Fruit fly (Drosophila melanogaster) whole organism, embryonic: ENCODE measurements around the gene CG42764.

ENCODE experiments used
- CG10267 ChIP-seq: fragments of 200-800 bp; sonication (Bioruptor generic); optimal IDR thresholded peaks from 2 replicates; lab custom pipeline; 2018; ENCODE audit warnings: missing biosample characterization, mild to moderate bottlenecking, missing genetic modification characterization, moderate library complexity
- CG12659 ChIP-seq: fragments of 200-800 bp; sonication (Bioruptor generic); optimal IDR thresholded peaks from 3 replicates; lab custom pipeline; 2017; ENCODE audit warnings: mild to moderate bottlenecking, missing biosample characterization, missing genetic modification reagents, missing genetic modification characterization
- CG13287 ChIP-seq: fragments of 200-800 bp; sonication (Bioruptor generic); IDR thresholded peaks from 2 replicates; pipeline ENCODE4 v1.3.6; 2022; ENCODE audit warnings: missing biosample characterization, missing genetic modification characterization; ENCODE audit not compliant: partially characterized antibody
- CG13296 ChIP-seq: fragments of 200-800 bp; sonication (Bioruptor generic); optimal IDR thresholded peaks from 3 replicates; lab custom pipeline; 2018; ENCODE audit warnings: missing biosample characterization, mild to moderate bottlenecking, missing genetic modification characterization
- CG18262 ChIP-seq: fragments of 200-800 bp; optimal IDR thresholded peaks from 3 replicates; lab custom pipeline; 2019; ENCODE audit warnings: missing biosample characterization, mild to moderate bottlenecking, missing genetic modification characterization, moderate library complexity
- CG2116 ChIP-seq: fragments of 200-800 bp; sonication (Bioruptor generic); optimal IDR thresholded peaks from 3 replicates; lab custom pipeline; 2018; ENCODE audit warnings: missing biosample characterization, mild to moderate bottlenecking, missing genetic modification characterization
- CG2199 ChIP-seq: fragments of 200-800 bp; sonication (Bioruptor generic); IDR thresholded peaks from 3 replicates; pipeline ENCODE4 v1.3.6; 2022; ENCODE audit warnings: missing biosample characterization, missing genetic modification characterization
- CG3163 ChIP-seq: fragments of 200-800 bp; sonication (Bioruptor generic); optimal IDR thresholded peaks from 3 replicates; lab custom pipeline; 2016; ENCODE audit warnings: missing biosample characterization, missing genetic modification characterization
- CG33213 ChIP-seq: fragments of 200-800 bp; sonication (Bioruptor generic); optimal IDR thresholded peaks from 3 replicates; lab custom pipeline; 2016; ENCODE audit warnings: missing biosample characterization, missing genetic modification characterization
- CG3847 ChIP-seq: fragments of 200-800 bp; sonication (Bioruptor generic); IDR thresholded peaks from 2 replicates; pipeline ENCODE4 v1.3.6; 2022; ENCODE audit warnings: missing biosample characterization, missing genetic modification characterization
- CG5180 ChIP-seq: fragments of 200-800 bp; sonication (Bioruptor generic); optimal IDR thresholded peaks from 3 replicates; lab custom pipeline; 2017; ENCODE audit warnings: missing biosample characterization, missing genetic modification characterization, mild to moderate bottlenecking, moderate library complexity, missing genetic modification reagents
- CG6272 ChIP-seq: fragments of 200-800 bp; sonication (Bioruptor generic); IDR thresholded peaks from 2 replicates; pipeline ENCODE4 v1.3.6; 2022; ENCODE audit warnings: missing biosample characterization, missing genetic modification characterization
- CG7839 ChIP-seq: fragments of 200-800 bp; sonication (Bioruptor generic); optimal IDR thresholded peaks from 3 replicates; lab custom pipeline; 2018; ENCODE audit warnings: missing biosample characterization, mild to moderate bottlenecking, missing genetic modification characterization, moderate library complexity
- CG7987 ChIP-seq: fragments of 200-800 bp; sonication (Bioruptor generic); optimal IDR thresholded peaks from 2 replicates; lab custom pipeline; 2018; ENCODE audit warnings: missing biosample characterization, mild to moderate bottlenecking, missing genetic modification characterization, moderate library complexity
- CG8281 ChIP-seq: fragments of 200-800 bp; sonication (Bioruptor generic); optimal IDR thresholded peaks from 2 replicates; lab custom pipeline; 2018; ENCODE audit warnings: missing biosample characterization, mild to moderate bottlenecking, missing genetic modification characterization, moderate library complexity
- CG8290 ChIP-seq, 3 experiments: fragments of 200-800 bp; sonication (Bioruptor generic); optimal IDR thresholded peaks; 2 replicates each; lab custom pipeline; 2016 to 2019; ENCODE audit warnings: missing biosample characterization in 3 of 3, missing genetic modification characterization in 3 of 3, mild to moderate bottlenecking in 2 of 3, moderate library complexity in 1 of 3
- CoRest ChIP-seq: fragments of 200-800 bp; sonication (Bioruptor generic); optimal IDR thresholded peaks from 3 replicates; lab custom pipeline; 2018; ENCODE audit warnings: missing biosample characterization, mild to moderate bottlenecking, missing genetic modification characterization, moderate library complexity
- CrebB ChIP-seq: fragments of 200-800 bp; sonication (Bioruptor generic); optimal IDR thresholded peaks from 3 replicates; lab custom pipeline; 2018; ENCODE audit warnings: missing biosample characterization, mild to moderate bottlenecking, missing genetic modification characterization
- Deaf1 ChIP-seq: fragments of 200-800 bp; optimal IDR thresholded peaks from 3 replicates; lab custom pipeline; 2019; ENCODE audit warnings: missing biosample characterization, mild to moderate bottlenecking, missing genetic modification characterization, moderate library complexity
- Ets97D ChIP-seq: fragments of 200-800 bp; sonication (Bioruptor generic); optimal IDR thresholded peaks from 3 replicates; lab custom pipeline; 2016; ENCODE audit warnings: missing biosample characterization, missing genetic modification characterization
- Fer3 ChIP-seq: fragments of 200-800 bp; sonication (Bioruptor generic); optimal IDR thresholded peaks from 2 replicates; lab custom pipeline; 2018; ENCODE audit warnings: missing biosample characterization, mild to moderate bottlenecking, missing genetic modification characterization, moderate library complexity
- Hmr ChIP-seq: fragments of 200-800 bp; sonication (Bioruptor generic); optimal IDR thresholded peaks from 3 replicates; lab custom pipeline; 2017; ENCODE audit warnings: mild to moderate bottlenecking, missing biosample characterization, missing genetic modification reagents, missing genetic modification characterization
- Lhr ChIP-seq: fragments of 200-800 bp; sonication (Bioruptor generic); optimal IDR thresholded peaks from 3 replicates; lab custom pipeline; 2017; ENCODE audit warnings: mild to moderate bottlenecking, missing biosample characterization, missing genetic modification reagents, missing genetic modification characterization
- MBD-R2 ChIP-seq: fragments of 200-800 bp; sonication (Bioruptor generic); IDR thresholded peaks from 2 replicates; pipeline ENCODE4 v1.3.6; 2022; ENCODE audit warnings: missing biosample characterization, missing genetic modification characterization
- Med ChIP-seq: fragments of 200-800 bp; sonication (Bioruptor generic); peaks from one replicate; lab custom pipeline; 2016; ENCODE audit warnings: missing biosample characterization, missing genetic modification characterization, mild to moderate bottlenecking, inconsistent platforms, moderate library complexity
- Meics ChIP-seq: fragments of 200-800 bp; sonication (Bioruptor generic); optimal IDR thresholded peaks from 2 replicates; lab custom pipeline; 2017; ENCODE audit warnings: missing biosample characterization, mild to moderate bottlenecking, missing genetic modification characterization
- Mes4 ChIP-seq: fragments of 200-800 bp; sonication (Bioruptor generic); optimal IDR thresholded peaks from 2 replicates; lab custom pipeline; 2016; ENCODE audit warnings: missing biosample characterization, missing genetic modification characterization
- Myb ChIP-seq: fragments of 200-800 bp; sonication (Bioruptor generic); optimal IDR thresholded peaks from 2 replicates; lab custom pipeline; 2016; ENCODE audit warnings: missing biosample characterization, missing genetic modification characterization
- NFAT ChIP-seq: fragments of 200-800 bp; sonication (Bioruptor generic); IDR thresholded peaks from 2 replicates; pipeline ENCODE4 v1.3.6; 2022; ENCODE audit warnings: missing biosample characterization, missing genetic modification characterization
- NK7.1 ChIP-seq: fragments of 200-800 bp; sonication (Bioruptor generic); optimal IDR thresholded peaks from 3 replicates; lab custom pipeline; 2016; ENCODE audit warnings: missing biosample characterization, missing genetic modification characterization
- Pdp1 ChIP-seq, 2 experiments: fragments of 200-800 bp; sonication (Bioruptor generic); optimal IDR thresholded peaks; 3 replicates each; lab custom pipeline; 2016; ENCODE audit warnings: missing biosample characterization in 2 of 2, missing genetic modification characterization in 2 of 2, mild to moderate bottlenecking in 1 of 2, moderate library complexity in 1 of 2
- Sry-β ChIP-seq: fragments of 200-800 bp; sonication (Bioruptor generic); optimal IDR thresholded peaks from 2 replicates; lab custom pipeline; 2018; ENCODE audit warnings: missing biosample characterization, mild to moderate bottlenecking, missing genetic modification characterization, moderate library complexity
- Xbp1 ChIP-seq: fragments of 200-800 bp; sonication (Bioruptor generic); optimal IDR thresholded peaks from 3 replicates; lab custom pipeline; 2016; ENCODE audit warnings: missing biosample characterization, mild to moderate bottlenecking, missing genetic modification characterization
- amos ChIP-seq: fragments of 200-800 bp; sonication (Bioruptor generic); IDR thresholded peaks from 2 replicates; pipeline ENCODE4 v1.3.6; 2022; ENCODE audit warnings: missing biosample characterization, missing genetic modification characterization; ENCODE audit not compliant: partially characterized antibody
- bbx ChIP-seq: fragments of 200-800 bp; sonication (Bioruptor generic); IDR thresholded peaks from 2 replicates; pipeline ENCODE4 v1.3.6; 2022; ENCODE audit warnings: missing biosample characterization, missing genetic modification characterization; ENCODE audit not compliant: partially characterized antibody
- ems ChIP-seq: fragments of 200-800 bp; sonication (Bioruptor generic); optimal IDR thresholded peaks from 3 replicates; lab custom pipeline; 2016; ENCODE audit warnings: missing biosample characterization, missing genetic modification characterization
- fd3F ChIP-seq: fragments of 200-800 bp; sonication (Bioruptor generic); optimal IDR thresholded peaks from 2 replicates; lab custom pipeline; 2018; ENCODE audit warnings: missing biosample characterization, mild to moderate bottlenecking, missing genetic modification characterization, moderate library complexity
- lab ChIP-seq: fragments of 200-800 bp; sonication (Bioruptor generic); optimal IDR thresholded peaks from 3 replicates; lab custom pipeline; 2017; ENCODE audit warnings: missing biosample characterization, missing genetic modification characterization, mild to moderate bottlenecking, moderate library complexity, missing genetic modification reagents
- lilli ChIP-seq: fragments of 200-800 bp; sonication (Bioruptor generic); optimal IDR thresholded peaks from 3 replicates; lab custom pipeline; 2016; ENCODE audit warnings: missing biosample characterization, missing genetic modification characterization
- lola ChIP-seq, 3 experiments: fragments of >200 bp in 2 of 3; fragments of 200-800 bp in 1 of 3; sonication (Bioruptor generic) in 1 of 3; optimal IDR thresholded peaks; 2 replicates each; lab custom pipeline; 2017 to 2019; ENCODE audit warnings: missing biosample characterization in 3 of 3, missing genetic modification characterization in 3 of 3, mild to moderate bottlenecking in 1 of 3, moderate library complexity in 1 of 3
- phol ChIP-seq: fragments of 200-800 bp; sonication (Bioruptor generic); optimal IDR thresholded peaks from 3 replicates; lab custom pipeline; 2018; ENCODE audit warnings: missing biosample characterization, mild to moderate bottlenecking, missing genetic modification characterization, moderate library complexity
- pzg ChIP-seq: fragments of 200-800 bp; sonication (Bioruptor generic); optimal IDR thresholded peaks from 3 replicates; lab custom pipeline; 2018; ENCODE audit warnings: missing biosample characterization, mild to moderate bottlenecking, missing genetic modification characterization, moderate library complexity
- row ChIP-seq: fragments of 200-800 bp; sonication (Bioruptor generic); IDR thresholded peaks from 3 replicates; pipeline ENCODE4 v1.3.6; 2022; ENCODE audit warnings: missing biosample characterization, missing genetic modification characterization
- sens ChIP-seq: fragments of 200-800 bp; sonication (Bioruptor generic); peaks from one replicate; lab custom pipeline; 2016; ENCODE audit warnings: missing biosample characterization, missing genetic modification characterization
- tap ChIP-seq: fragments of 200-800 bp; optimal IDR thresholded peaks from 3 replicates; lab custom pipeline; 2019; ENCODE audit warnings: missing biosample characterization, mild to moderate bottlenecking, missing genetic modification characterization, moderate library complexity
- tio ChIP-seq: fragments of 200-800 bp; sonication (Bioruptor generic); optimal IDR thresholded peaks from 2 replicates; lab custom pipeline; 2017; ENCODE audit warnings: missing biosample characterization, missing genetic modification characterization, inconsistent platforms
- trem ChIP-seq: fragments of 200-800 bp; optimal IDR thresholded peaks from 3 replicates; lab custom pipeline; 2019; ENCODE audit warnings: missing biosample characterization, mild to moderate bottlenecking, missing genetic modification characterization, moderate library complexity
- wek ChIP-seq: fragments of 200-800 bp; sonication (Bioruptor generic); optimal IDR thresholded peaks from 3 replicates; lab custom pipeline; 2018; ENCODE audit warnings: missing biosample characterization, mild to moderate bottlenecking, missing genetic modification characterization, moderate library complexity

Gene CG42764

DNA sequence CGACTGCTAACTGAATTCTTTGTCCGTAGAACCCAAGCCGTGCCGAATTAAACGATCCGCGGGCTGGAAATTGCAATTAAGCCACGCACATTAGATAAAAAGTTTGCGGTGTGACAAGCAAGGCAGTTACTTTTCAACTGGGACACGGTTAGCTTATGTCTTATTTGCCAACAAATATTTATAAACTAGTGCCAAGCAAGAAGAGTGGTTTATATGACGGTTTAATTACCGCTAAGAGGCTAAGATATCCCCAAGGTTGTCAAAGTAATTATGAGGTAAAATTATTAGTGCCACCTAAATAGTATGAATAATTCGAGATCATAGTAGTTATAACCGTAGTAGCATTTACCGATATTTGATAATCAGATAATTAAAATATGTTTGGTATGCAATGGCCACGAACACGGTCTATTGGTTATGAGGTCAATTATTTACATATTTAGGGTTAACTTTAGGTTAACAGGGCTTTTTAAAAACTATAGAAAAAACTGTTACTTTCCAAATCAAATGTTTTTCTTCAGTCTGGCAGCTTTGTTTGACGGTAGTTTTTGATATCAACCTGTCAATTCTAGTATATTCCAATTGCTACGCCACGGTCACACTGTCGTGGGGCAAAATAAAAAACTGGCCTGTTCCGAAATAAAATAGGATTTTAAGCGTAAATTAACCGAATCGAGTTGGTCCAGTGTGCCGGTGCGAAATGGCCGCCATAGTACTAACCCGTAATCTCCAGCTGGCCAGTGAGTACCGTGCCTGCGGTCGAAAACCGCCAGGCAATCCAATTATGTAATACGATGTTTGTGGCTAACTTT is 29.1 kb upstream of the CG42764 start, which contains the start of gene ZnT77C (continued):
- no peak for TF ChIP-seq CG6272 (GFP tag; lab: Robert Waterston, UW)
- no peak for TF ChIP-seq Mes4 (GFP tag; lab: Kevin White, UChicago)
- TF ChIP-seq Deaf1 (tag; lab: Kevin White, UChicago): no peak
- peak; percentile 26; the same call in 1 of the 2 replicates for TF ChIP-seq CG13287
- TF ChIP-seq pzg: peak; percentile 80
- TF ChIP-seq CrebB (tag; lab: Kevin White, UChicago): peak; percentile 7
- TF ChIP-seq NK7.1 (GFP tag; lab: Kevin White, UChicago): no peak
- no peak for TF ChIP-seq wek (GFP tag; lab: Kevin White, UChicago)
- peak; percentile 44 for TF ChIP-seq CG2116
- TF ChIP-seq CG33213 (GFP tag; lab: Kevin White, UChicago): peak; percentile 72
- peak; percentile 60 for TF ChIP-seq MBD-R2 (GFP tag; lab: Robert Waterston, UW)
- TF ChIP-seq Xbp1: no peak
- TF ChIP-seq sens (GFP tag; lab: Kevin White, UChicago): peak; percentile 70
- TF ChIP-seq Myb (GFP tag; lab: Kevin White, UChicago): peak; percentile 98
- no peak for TF ChIP-seq lola (GFP tag; optimal IDR thresholded peaks at IDR 0.05; lab: Kevin White, UChicago)
- TF ChIP-seq Lhr: peak; percentile 79
- peak; percentile 90 for TF ChIP-seq CG8281 (tag; lab: Kevin White, UChicago)
- no peak for TF ChIP-seq CG2199
- no peak for TF ChIP-seq Sry-β (GFP tag; lab: Kevin White, UChicago)
- TF ChIP-seq CoRest (tag; lab: Kevin White, UChicago): peak; percentile 48
- TF ChIP-seq CG8290 (GFP tag; optimal IDR thresholded peaks at IDR 0.05; lab: Kevin White, UChicago): no peak
- TF ChIP-seq CG8290 (tag; optimal IDR thresholded peaks at IDR 0.05; lab: Kevin White, UChicago): peak in 1 of 2 experiments; percentile 47
- TF ChIP-seq CG3847: peak; percentile 39; the same call in 1 of the 2 replicates
- TF ChIP-seq CG7839 (tag; lab: Kevin White, UChicago): no peak
- peak; percentile 77 for TF ChIP-seq CG13296 (GFP tag; lab: Kevin White, UChicago)
- TF ChIP-seq Med (GFP tag; lab: Kevin White, UChicago): peak; percentile 32
- TF ChIP-seq CG3163 (GFP tag; lab: Kevin White, UChicago): no peak
- TF ChIP-seq tap (tag; lab: Kevin White, UChicago): no peak
- TF ChIP-seq amos (GFP tag; lab: Robert Waterston, UW): peak; percentile 25; the same call in 1 of the 2 replicates
- no peak for TF ChIP-seq NFAT (GFP tag; lab: Robert Waterston, UW)
- peak; percentile 15 for TF ChIP-seq Hmr (GFP tag; lab: Kevin White, UChicago)
- TF ChIP-seq CG10267: peak; percentile 33
- TF ChIP-seq phol (tag; lab: Kevin White, UChicago): peak; percentile 27
- peak; percentile 29 for TF ChIP-seq Ets97D
- TF ChIP-seq CG12659 (GFP tag; lab: Kevin White, UChicago): peak; percentile 22
- 0 out of 2 replicates have a peak, but pooled peaks have one; percentile 6 for TF ChIP-seq bbx (GFP tag; lab: Robert Waterston, UW)

dm6 chr3L:20494262-20494601 is 28.4 kb upstream of the CG42764 start:
- TF ChIP-seq Fer3 (tag; lab: Kevin White, UChicago) (peak; percentile 24), tio (peak; percentile 24), Meics (GFP tag; lab: Kevin White, UChicago) (peak; percentile 48), row (GFP tag; lab: Robert Waterston, UW) (peak; percentile 46), CG7987 (no peak), fd3F (GFP tag; lab: Kevin White, UChicago) (no peak), lab (GFP tag; lab: Kevin White, UChicago) (peak; percentile 64), ems (GFP tag; lab: Kevin White, UChicago) (no peak), CG18262 (tag; lab: Kevin White, UChicago) (peak; percentile 48), lilli (peak; percentile 25), CG13296 (GFP tag; lab: Kevin White, UChicago) (peak; percentile 6), trem (tag; lab: Kevin White, UChicago) (peak; percentile 6), CG5180 (GFP tag; lab: Kevin White, UChicago) (no peak), Pdp1 (GFP tag; optimal IDR thresholded peaks at IDR 0.05; lab: Kevin White, UChicago) (peak in 1 of 2 experiments; percentile 2)
